5 worm cellular contexts compared by ENCODE assay signal in the genomic region with DNA sequence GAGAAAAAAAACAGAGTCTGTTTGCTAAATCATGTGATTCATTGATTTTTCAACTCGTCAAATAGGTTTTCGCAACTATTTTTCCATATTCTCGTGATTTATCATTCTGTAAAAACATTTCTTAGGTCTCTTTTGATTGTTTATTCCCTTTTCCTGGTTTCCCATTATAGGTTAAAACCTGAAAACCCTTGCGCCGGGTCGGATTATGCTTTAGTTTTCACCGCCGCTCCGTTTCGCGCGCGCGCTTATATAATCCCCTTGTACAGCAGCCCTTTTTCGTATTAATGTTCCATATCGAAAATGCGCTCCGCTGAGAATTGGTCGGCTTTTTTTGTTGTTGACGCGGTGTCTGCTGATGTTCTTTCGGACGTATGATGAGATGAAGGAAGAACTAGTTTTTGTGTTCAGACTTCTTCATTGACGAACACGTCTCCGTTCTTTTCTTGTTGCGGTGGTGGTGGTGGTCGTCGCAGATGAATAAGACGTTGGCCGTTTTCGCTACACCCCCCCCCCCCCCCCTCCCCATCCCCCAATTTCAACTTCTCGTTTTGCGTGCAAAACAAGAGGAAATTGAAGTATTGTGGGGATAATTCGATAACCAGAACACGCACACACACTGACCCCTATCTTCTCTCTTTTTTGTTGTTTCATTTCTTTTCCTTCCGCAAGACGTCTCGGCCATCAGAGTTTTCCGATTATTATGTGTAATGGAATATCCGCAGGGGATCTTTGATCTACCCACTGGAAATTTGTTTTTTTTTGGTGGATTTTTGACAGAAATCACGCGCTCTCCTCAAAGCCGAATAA.
TF ChIP-seq lines count a peak whose summit lies in the region.

No protein-coding gene starts in this region.

TF ChIP-seq in whole organism, L1 larva, 84 proteins besides CTCF, POLR2A, EP300 and RAD21 (continued from another document and continues in another):
- TF ChIP-seq unc-86 (tag; optimal IDR thresholded peaks at IDR 0.05; lab: Kevin White, UChicago) (no peak), mab-9 (GFP tag; IDR thresholded peaks at IDR 0.05; lab: Robert Waterston, UW) (no peak), blmp-1 (tag; optimal IDR thresholded peaks at IDR 0.05; lab: Kevin White, UChicago) (peak; percentile 25), snu-23 (GFP tag; optimal IDR thresholded peaks at IDR 0.05; lab: Kevin White, UChicago) (peak; percentile 10), elt-2 (tag; optimal IDR thresholded peaks at IDR 0.05; lab: Kevin White, UChicago) (no peak), rnt-1 (tag; optimal IDR thresholded peaks at IDR 0.05; lab: Kevin White, UChicago) (no peak), grh-1 (GFP tag; IDR thresholded peaks at IDR 0.05; lab: Robert Waterston, UW) (no peak), nhr-90 (tag; optimal IDR thresholded peaks at IDR 0.05; lab: Kevin White, UChicago; ENCODE audit: poor library complexity) (no peak), irx-1 (tag; optimal IDR thresholded peaks at IDR 0.05; lab: Kevin White, UChicago) (no peak), efl-1 (optimal IDR thresholded peaks at IDR 0.05; lab: Kevin White, UChicago) (no peak), efl-1 (GFP tag; optimal IDR thresholded peaks at IDR 0.05 in 1 of 2; lab: Kevin White, UChicago) (peak in 1 of 2 experiments; percentile 8), tbx-2 (tag; optimal IDR thresholded peaks at IDR 0.05; lab: Kevin White, UChicago) (no peak), nhr-19 (GFP tag; conservative IDR thresholded peaks at IDR 0.05; lab: Robert Waterston, UW) (no peak), lsy-2 (tag; optimal IDR thresholded peaks at IDR 0.05; lab: Kevin White, UChicago) (no peak), lin-14 (GFP tag; optimal IDR thresholded peaks at IDR 0.05; lab: Kevin White, UChicago) (peak; percentile 88), ces-1 (GFP tag; optimal IDR thresholded peaks at IDR 0.05; lab: Kevin White, UChicago) (peak; percentile 65), sup-37 (GFP tag; optimal IDR thresholded peaks at IDR 0.05; lab: Kevin White, UChicago) (no peak), dsc-1 (tag; optimal IDR thresholded peaks at IDR 0.05; lab: Kevin White, UChicago) (no peak), egl-27 (tag; optimal IDR thresholded peaks at IDR 0.05; lab: Kevin White, UChicago) (no peak), nhr-76 (tag; optimal IDR thresholded peaks at IDR 0.05; lab: Kevin White, UChicago) (no peak), ceh-8 (GFP tag; optimal IDR thresholded peaks at IDR 0.05; lab: Kevin White, UChicago) (peak; percentile 27), aly-2 (tag; optimal IDR thresholded peaks at IDR 0.05; lab: Kevin White, UChicago) (peak; percentile 19), unc-30 (tag; optimal IDR thresholded peaks at IDR 0.05; lab: Kevin White, UChicago) (no peak), ceh-88 (GFP tag; IDR thresholded peaks at IDR 0.05; lab: Robert Waterston, UW) (no peak), fkh-10 (GFP tag; optimal IDR thresholded peaks at IDR 0.05; lab: Kevin White, UChicago) (peak; percentile 46)

TF ChIP-seq in whole organism, L2 larva, 48 proteins besides CTCF, POLR2A, EP300 and RAD21 (continued from another document):
- TF ChIP-seq sma-9 (GFP tag; optimal IDR thresholded peaks at IDR 0.05; lab: Kevin White, UChicago): peak; percentile 25
- no peak for TF ChIP-seq sma-9 (tag; optimal IDR thresholded peaks at IDR 0.05; lab: Kevin White, UChicago)
- no peak for TF ChIP-seq ZK546.5 (tag; optimal IDR thresholded peaks at IDR 0.05; lab: Kevin White, UChicago)
- TF ChIP-seq aly-2 (tag; optimal IDR thresholded peaks at IDR 0.05; lab: Kevin White, UChicago): no peak
- no peak for TF ChIP-seq nhr-12 (tag; optimal IDR thresholded peaks at IDR 0.05; lab: Kevin White, UChicago)
- peak; percentile 38 for TF ChIP-seq nhr-25 (tag; optimal IDR thresholded peaks at IDR 0.05; lab: Kevin White, UChicago)
- TF ChIP-seq nhr-10 (tag; optimal IDR thresholded peaks at IDR 0.05; lab: Kevin White, UChicago): no peak
- peak; percentile 24 for TF ChIP-seq ztf-4 (tag; optimal IDR thresholded peaks at IDR 0.05; lab: Kevin White, UChicago)
- peak; percentile 26 for TF ChIP-seq F13H6.1 (tag; optimal IDR thresholded peaks at IDR 0.05; lab: Kevin White, UChicago)
- TF ChIP-seq nhr-21 (tag; optimal IDR thresholded peaks at IDR 0.05; lab: Kevin White, UChicago): peak; percentile 40
- TF ChIP-seq mdl-1 (tag; optimal IDR thresholded peaks at IDR 0.05; lab: Kevin White, UChicago): no peak
- TF ChIP-seq ztf-11 (tag; optimal IDR thresholded peaks at IDR 0.05; lab: Kevin White, UChicago): no peak
- no peak for TF ChIP-seq nhr-237 (tag; optimal IDR thresholded peaks at IDR 0.05; lab: Kevin White, UChicago)
- TF ChIP-seq skn-1 (tag; optimal IDR thresholded peaks at IDR 0.05; lab: Kevin White, UChicago): no peak
- peak; percentile 44 for TF ChIP-seq sma-3 (GFP tag; optimal IDR thresholded peaks at IDR 0.05; lab: Kevin White, UChicago)

TF ChIP-seq in whole organism, L3 larva, 47 proteins besides CTCF, POLR2A, EP300 and RAD21 (continued from another document and continues in another):
- TF ChIP-seq nhr-28 (tag; optimal IDR thresholded peaks at IDR 0.05; lab: Kevin White, UChicago) (no peak), fkh-10 (GFP tag; optimal IDR thresholded peaks at IDR 0.05; lab: Kevin White, UChicago) (no peak), fos-1 (tag; optimal IDR thresholded peaks at IDR 0.05; lab: Kevin White, UChicago) (no peak), fkh-2 (tag; optimal IDR thresholded peaks at IDR 0.05; lab: Kevin White, UChicago) (no peak), nhr-237 (tag; optimal IDR thresholded peaks at IDR 0.05; lab: Kevin White, UChicago) (no peak), egl-27 (tag; optimal IDR thresholded peaks at IDR 0.05; lab: Kevin White, UChicago) (no peak), zag-1 (tag; optimal IDR thresholded peaks at IDR 0.05; lab: Kevin White, UChicago) (no peak), nhr-23 (tag; optimal IDR thresholded peaks at IDR 0.05; lab: Kevin White, UChicago) (peak; percentile 85), ztf-11 (tag; optimal IDR thresholded peaks at IDR 0.05; lab: Kevin White, UChicago) (no peak), lin-39 (tag; optimal IDR thresholded peaks at IDR 0.05; lab: Kevin White, UChicago) (no peak), ceh-16 (tag; optimal IDR thresholded peaks at IDR 0.05; lab: Kevin White, UChicago) (no peak), nhr-11 (tag; optimal IDR thresholded peaks at IDR 0.05; lab: Kevin White, UChicago) (no peak), nfya-1 (tag; optimal IDR thresholded peaks at IDR 0.05; lab: Kevin White, UChicago; ENCODE audit: insufficient read depth) (no peak), elt-1 (tag; optimal IDR thresholded peaks at IDR 0.05; lab: Kevin White, UChicago) (no peak), pqm-1 (tag; optimal IDR thresholded peaks at IDR 0.05; lab: Kevin White, UChicago) (no peak), tbx-2 (tag; optimal IDR thresholded peaks at IDR 0.05; lab: Kevin White, UChicago) (no peak), nhr-25 (tag; optimal IDR thresholded peaks at IDR 0.05; lab: Kevin White, UChicago) (peak; percentile 46), jun-1 (tag; optimal IDR thresholded peaks at IDR 0.05; lab: Kevin White, UChicago) (no peak), ceh-82 (tag; optimal IDR thresholded peaks at IDR 0.05; lab: Kevin White, UChicago) (no peak), skn-1 (tag; optimal IDR thresholded peaks at IDR 0.05; lab: Kevin White, UChicago) (no peak), daf-12 (tag; optimal IDR thresholded peaks at IDR 0.05; lab: Kevin White, UChicago) (no peak), ceh-9 (tag; optimal IDR thresholded peaks at IDR 0.05; lab: Kevin White, UChicago) (no peak), egl-5 (tag; optimal IDR thresholded peaks at IDR 0.05; lab: Kevin White, UChicago) (no peak), nhr-12 (tag; optimal IDR thresholded peaks at IDR 0.05; lab: Kevin White, UChicago) (no peak), eor-1 (tag; optimal IDR thresholded peaks at IDR 0.05; lab: Kevin White, UChicago) (no peak), unc-39 (tag; optimal IDR thresholded peaks at IDR 0.05; lab: Kevin White, UChicago) (no peak), ama-1 (optimal IDR thresholded peaks at IDR 0.05; lab: Kevin White, UChicago) (peak; percentile 75), ceh-28 (tag; optimal IDR thresholded peaks at IDR 0.05; lab: Kevin White, UChicago) (no peak), elt-3 (tag; optimal IDR thresholded peaks at IDR 0.05; lab: Kevin White, UChicago) (no peak), pha-4 (tag; optimal IDR thresholded peaks at IDR 0.05; lab: Kevin White, UChicago) (no peak), lsy-12 (tag; optimal IDR thresholded peaks at IDR 0.05; lab: Kevin White, UChicago) (no peak), ztf-4 (tag; optimal IDR thresholded peaks at IDR 0.05; lab: Kevin White, UChicago) (no peak)

TF ChIP-seq in whole organism, L4 larva, 104 proteins besides CTCF, POLR2A, EP300 and RAD21 (continued from another document):
- TF ChIP-seq lsy-2 (tag; optimal IDR thresholded peaks at IDR 0.05; lab: Kevin White, UChicago) (peak in 1 of 2 experiments; percentile 20), set-16 (GFP tag; IDR thresholded peaks at IDR 0.05; lab: Robert Waterston, UW) (peak; percentile 60), T26A8.4 (GFP tag; IDR thresholded peaks at IDR 0.05; lab: Robert Waterston, UW) (peak; percentile 35; the same call in 1 of the 2 replicates), unc-62 (GFP tag; optimal IDR thresholded peaks at IDR 0.05 in 1 of 2; lab: Kevin White, UChicago) (peak in 1 of 2 experiments; percentile 41), unc-62 (tag; optimal IDR thresholded peaks at IDR 0.05; lab: Kevin White, UChicago) (no peak), nhr-28 (tag; optimal IDR thresholded peaks at IDR 0.05; lab: Kevin White, UChicago) (peak; percentile 23), zfp-2 (tag; optimal IDR thresholded peaks at IDR 0.05; lab: Kevin White, UChicago) (no peak), nhr-102 (tag; optimal IDR thresholded peaks at IDR 0.05; lab: Kevin White, UChicago) (no peak), nhr-111 (GFP tag; optimal IDR thresholded peaks at IDR 0.05; lab: Kevin White, UChicago) (peak; percentile 30), nhr-6 (tag; optimal IDR thresholded peaks at IDR 0.05; lab: Kevin White, UChicago) (peak; percentile 6), nhr-25 (tag; optimal IDR thresholded peaks at IDR 0.05; lab: Kevin White, UChicago; ENCODE audit: borderline replicate concordance, insufficient read depth) (no peak), mes-2 (tag; optimal IDR thresholded peaks at IDR 0.05; lab: Kevin White, UChicago; ENCODE audit: poor library complexity, severe bottlenecking) (peak; percentile 33), unc-130 (GFP tag; optimal IDR thresholded peaks at IDR 0.05; lab: Kevin White, UChicago) (no peak), hif-1 (tag; optimal IDR thresholded peaks at IDR 0.05; lab: Kevin White, UChicago) (peak in 1 of 2 experiments; percentile 5)

TF ChIP-seq in whole organism, young adult, 124 proteins besides CTCF, POLR2A, EP300 and RAD21 (continued from another document):
- TF ChIP-seq C06A6.2 (GFP tag; conservative IDR thresholded peaks at IDR 0.05; lab: Robert Waterston, UW) (no peak), zfh-2 (GFP tag; conservative IDR thresholded peaks at IDR 0.05; lab: Robert Waterston, UW) (peak; percentile 42; the same call in 1 of the 2 replicates), ceh-79 (tag; optimal IDR thresholded peaks at IDR 0.05; lab: Kevin White, UChicago) (no peak), B0261.1 (tag; optimal IDR thresholded peaks at IDR 0.05; lab: Kevin White, UChicago) (no peak), repo-1 (tag; optimal IDR thresholded peaks at IDR 0.05; lab: Kevin White, UChicago) (peak; percentile 10), F55B11.4 (tag; optimal IDR thresholded peaks at IDR 0.05; lab: Kevin White, UChicago; ENCODE audit: borderline replicate concordance, insufficient read depth) (no peak), nfyb-1 (GFP tag; IDR thresholded peaks at IDR 0.05; lab: Robert Waterston, UW) (no peak), hlh-12 (tag; optimal IDR thresholded peaks at IDR 0.05; lab: Kevin White, UChicago) (no peak), nhr-90 (tag; optimal IDR thresholded peaks at IDR 0.05; lab: Kevin White, UChicago) (no peak), ekl-4 (GFP tag; IDR thresholded peaks at IDR 0.05; lab: Robert Waterston, UW) (no peak), xnd-1 (tag; optimal IDR thresholded peaks at IDR 0.05; lab: Kevin White, UChicago) (no peak), ceh-91 (GFP tag; IDR thresholded peaks at IDR 0.05; lab: Robert Waterston, UW) (no peak), F39B2.1 (GFP tag; IDR thresholded peaks at IDR 0.05; lab: Robert Waterston, UW) (no peak), hlh-26 (GFP tag; conservative IDR thresholded peaks at IDR 0.05; lab: Robert Waterston, UW) (no peak), ztf-3 (GFP tag; optimal IDR thresholded peaks at IDR 0.05; lab: Kevin White, UChicago) (no peak), F57A8.1 (GFP tag; optimal IDR thresholded peaks at IDR 0.05; lab: Kevin White, UChicago) (no peak), atf-7 (tag; optimal IDR thresholded peaks at IDR 0.05; lab: Kevin White, UChicago) (no peak), lag-1 (GFP tag; IDR thresholded peaks at IDR 0.05; lab: Robert Waterston, UW) (no peak), let-607 (tag; optimal IDR thresholded peaks at IDR 0.05; lab: Kevin White, UChicago) (no peak), somi-1 (GFP tag; optimal IDR thresholded peaks at IDR 0.05; lab: Kevin White, UChicago) (no peak), egl-18 (GFP tag; IDR thresholded peaks at IDR 0.05; lab: Robert Waterston, UW) (no peak), nhr-80 (tag; optimal IDR thresholded peaks at IDR 0.05; lab: Kevin White, UChicago) (no peak), aptf-2 (GFP tag; conservative IDR thresholded peaks at IDR 0.05; lab: Robert Waterston, UW) (no peak), madf-6 (GFP tag; IDR thresholded peaks at IDR 0.05; lab: Robert Waterston, UW) (no peak), cebp-1 (GFP tag; IDR thresholded peaks at IDR 0.05; lab: Robert Waterston, UW) (no peak), cebp-1 (tag; optimal IDR thresholded peaks at IDR 0.05; lab: Kevin White, UChicago) (peak; percentile 8), nfya-2 (GFP tag; IDR thresholded peaks at IDR 0.05; lab: Robert Waterston, UW) (no peak), ccch-3 (GFP tag; optimal IDR thresholded peaks at IDR 0.05; lab: Kevin White, UChicago) (no peak), unc-130 (GFP tag; optimal IDR thresholded peaks at IDR 0.05; lab: Kevin White, UChicago) (no peak), ceh-27 (GFP tag; optimal IDR thresholded peaks at IDR 0.05; lab: Kevin White, UChicago) (peak; percentile 44), bed-1 (GFP tag; IDR thresholded peaks at IDR 0.05; lab: Robert Waterston, UW) (no peak), madf-3 (GFP tag; IDR thresholded peaks at IDR 0.05; lab: Robert Waterston, UW) (no peak), rcor-1 (GFP tag; IDR thresholded peaks at IDR 0.05; lab: Robert Waterston, UW) (no peak), rec-8 (tag; optimal IDR thresholded peaks at IDR 0.05; lab: Kevin White, UChicago) (no peak), hsf-1 (GFP tag; IDR thresholded peaks at IDR 0.05; lab: Robert Waterston, UW) (peak; percentile 43; the same call in 1 of the 2 replicates), Y53G8AR.9 (GFP tag; conservative IDR thresholded peaks at IDR 0.05; lab: Robert Waterston, UW) (no peak), lin-35 (GFP tag; optimal IDR thresholded peaks at IDR 0.05; lab: Kevin White, UChicago) (peak in 1 of 3 experiments; percentile 28), athp-1 (tag; optimal IDR thresholded peaks at IDR 0.05; lab: Kevin White, UChicago) (no peak)
